Fruit fly (Drosophila melanogaster): ENCODE data around the gene pigeon.
A peak's percentile ranks its signal among the peaks of the same experiment; 100 is the strongest.

Gene pigeon

DNA sequence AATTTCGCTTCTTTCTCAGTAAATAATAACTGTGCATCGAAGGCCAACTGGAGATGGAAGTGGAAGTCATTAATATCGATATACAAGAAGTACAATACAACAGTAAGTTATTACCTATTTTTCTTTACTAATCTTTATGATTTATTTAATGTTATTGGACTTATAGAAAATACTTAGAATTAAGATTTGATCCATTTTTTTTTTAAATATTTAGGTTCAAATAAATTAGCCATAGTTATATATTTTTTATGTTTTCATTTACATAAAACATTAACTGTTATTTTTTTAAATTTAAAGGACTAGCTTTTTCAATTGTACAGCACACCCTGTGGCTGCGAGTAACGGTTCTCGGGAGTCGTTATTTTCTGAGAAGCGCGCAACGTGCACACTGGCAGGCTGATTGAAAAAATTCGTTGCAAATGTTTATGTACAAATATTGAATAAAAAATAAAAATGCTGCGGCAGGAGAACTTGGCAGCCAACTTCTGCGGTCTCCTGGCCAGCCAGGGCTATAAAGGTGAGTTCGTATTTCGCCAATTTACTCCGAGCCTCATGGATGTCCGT, at the start of gene pigeon, which contains the start of gene gammaTub37C:
Gene pigeon, plus strand, starts transcription at position 368 of the 564 bp plus-strand sequence.
Gene gammaTub37C, minus strand, starts transcription at position 51 of the 564 bp plus-strand sequence.
- TF ChIP-seq CG7786 (GFP tag; optimal IDR thresholded peaks at IDR 0.05) (no peak), insv (GFP tag; optimal IDR thresholded peaks at IDR 0.05) (peak in 1 of 2 experiments; percentile 5), en (GFP tag; optimal IDR thresholded peaks at IDR 0.05) (no peak), zfh1 (GFP tag; IDR thresholded peaks at IDR 0.05) (no peak), CG18011 (GFP tag; optimal IDR thresholded peaks at IDR 0.05) (no peak), schlank (tag; optimal IDR thresholded peaks at IDR 0.05) (no peak), wdn (GFP tag; IDR thresholded peaks at IDR 0.05) (no peak), Hey (tag; optimal IDR thresholded peaks at IDR 0.05) (no peak), trem (tag; optimal IDR thresholded peaks at IDR 0.05) (peak; percentile 51), CG6813 (GFP tag; optimal IDR thresholded peaks at IDR 0.05) (no peak), CG17186 (GFP tag; optimal IDR thresholded peaks at IDR 0.05) (peak; percentile 9), ATbp (GFP tag; optimal IDR thresholded peaks at IDR 0.05) (no peak), PHDP (tag; optimal IDR thresholded peaks at IDR 0.05) (peak; percentile 6), CG6254 (GFP tag; optimal IDR thresholded peaks at IDR 0.05) (peak; percentile 100), Optix (GFP tag; IDR thresholded peaks at IDR 0.05) (no peak), CG33213 (GFP tag; optimal IDR thresholded peaks at IDR 0.05) (peak; percentile 43), CG34422 (GFP tag; IDR thresholded peaks at IDR 0.05) (no peak), CG10565 (GFP tag; optimal IDR thresholded peaks at IDR 0.05) (no peak), CG9817 (tag; optimal IDR thresholded peaks at IDR 0.05) (no peak), sens-2 (GFP tag; IDR thresholded peaks at IDR 0.05) (no peak), Drgx (GFP tag; IDR thresholded peaks at IDR 0.05) (no peak), CG4730 (GFP tag; IDR thresholded peaks at IDR 0.05) (no peak), lilli (GFP tag; optimal IDR thresholded peaks at IDR 0.05) (no peak), CG1647 (GFP tag; optimal IDR thresholded peaks at IDR 0.05) (no peak), CG31224 (GFP tag; IDR thresholded peaks at IDR 0.05) (no peak), corto (GFP tag; optimal IDR thresholded peaks at IDR 0.05) (no peak), CG3847 (GFP tag; IDR thresholded peaks at IDR 0.05) (no peak), CG30020 (tag; optimal IDR thresholded peaks at IDR 0.05) (peak; percentile 52), sens (GFP tag) (no peak), HHEX (GFP tag; optimal IDR thresholded peaks at IDR 0.05) (no peak), CrebB (tag; optimal IDR thresholded peaks at IDR 0.05) (no peak), crol (GFP tag; IDR thresholded peaks at IDR 0.05) (no peak), YL-1 (GFP tag; optimal IDR thresholded peaks at IDR 0.05) (peak; percentile 67), hth (optimal IDR thresholded peaks at IDR 0.05) (no peak), CG4707 (GFP tag; optimal IDR thresholded peaks at IDR 0.05) (no peak), D19A (tag; optimal IDR thresholded peaks at IDR 0.05) (no peak), prd (optimal IDR thresholded peaks at IDR 0.05) (no peak), prd (GFP tag; IDR thresholded peaks at IDR 0.05) (no peak), CoRest (tag; optimal IDR thresholded peaks at IDR 0.05) (peak; percentile 50), Hmx (GFP tag; optimal IDR thresholded peaks at IDR 0.05) (no peak), CG1529 (GFP tag; optimal IDR thresholded peaks at IDR 0.05) (no peak), Fer3 (tag; optimal IDR thresholded peaks at IDR 0.05) (no peak), Oli (tag; optimal IDR thresholded peaks at IDR 0.05) (no peak), twi (tag; optimal IDR thresholded peaks at IDR 0.05) (no peak), H15 (GFP tag; IDR thresholded peaks at IDR 0.05) (no peak), tup (GFP tag; optimal IDR thresholded peaks at IDR 0.05) (no peak), bbx (GFP tag; IDR thresholded peaks at IDR 0.05; ENCODE audit: partially characterized antibody) (no peak), CG11398 (GFP tag; optimal IDR thresholded peaks at IDR 0.05) (no peak), Atf-2 (GFP tag; optimal IDR thresholded peaks at IDR 0.05) (no peak), CG15696 (tag; optimal IDR thresholded peaks at IDR 0.05) (no peak), CG10267 (tag; optimal IDR thresholded peaks at IDR 0.05) (peak; percentile 9), CG15514 (GFP tag; optimal IDR thresholded peaks at IDR 0.05) (peak; percentile 34)
